Fruit fly (Drosophila melanogaster) whole organism, embryonic: ENCODE data around the gene CG17572.

Experiments
- CG10462 ChIP-seq: fragments of 200-800 bp; sonication (Bioruptor generic); optimal IDR thresholded peaks from 2 replicates; lab custom pipeline; 2016; ENCODE audit warnings: missing biosample characterization, missing genetic modification characterization
- CG11504 ChIP-seq: fragments of 200-800 bp; sonication (Bioruptor generic); optimal IDR thresholded peaks from 3 replicates; lab custom pipeline; 2019; ENCODE audit warnings: missing biosample characterization, mild to moderate bottlenecking, missing genetic modification characterization, moderate library complexity
- CG14860 ChIP-seq: fragments of 200-800 bp; sonication (Bioruptor generic); IDR thresholded peaks from 3 replicates; pipeline ENCODE4 v1.3.6; 2022; ENCODE audit warnings: missing biosample characterization, missing genetic modification characterization; ENCODE audit not compliant: partially characterized antibody
- CG16779 ChIP-seq: fragments of 200-800 bp; sonication (Bioruptor generic); IDR thresholded peaks from 2 replicates; pipeline ENCODE4 v1.3.6; 2022; ENCODE audit warnings: missing biosample characterization, missing genetic modification characterization
- CG16815 ChIP-seq: fragments of 200-800 bp; sonication (Bioruptor generic); optimal IDR thresholded peaks from 3 replicates; lab custom pipeline; 2017; ENCODE audit warnings: missing biosample characterization, mild to moderate bottlenecking, missing genetic modification characterization
- CG16863 ChIP-seq: fragments of 200-800 bp; sonication (Bioruptor generic); optimal IDR thresholded peaks from 3 replicates; lab custom pipeline; 2016; ENCODE audit warnings: missing biosample characterization, missing genetic modification characterization
- CG17802 ChIP-seq: fragments of 200-800 bp; sonication (Bioruptor generic); optimal IDR thresholded peaks from 2 replicates; lab custom pipeline; 2018; ENCODE audit warnings: missing biosample characterization, mild to moderate bottlenecking, missing genetic modification characterization, moderate library complexity
- CG18619 ChIP-seq: fragments of 200-800 bp; sonication (Bioruptor generic); optimal IDR thresholded peaks from 3 replicates; lab custom pipeline; 2017; ENCODE audit warnings: missing biosample characterization, mild to moderate bottlenecking, missing genetic modification characterization
- CG18764 ChIP-seq: fragments of 200-800 bp; sonication (Bioruptor generic); optimal IDR thresholded peaks from 3 replicates; lab custom pipeline; 2016; ENCODE audit warnings: missing biosample characterization, missing genetic modification characterization
- CG2202 ChIP-seq: fragments of 200-800 bp; sonication (Bioruptor generic); optimal IDR thresholded peaks from 2 replicates; lab custom pipeline; 2018; ENCODE audit warnings: missing biosample characterization, mild to moderate bottlenecking, missing genetic modification characterization
- CG31441 ChIP-seq: fragments of 200-800 bp; sonication (Bioruptor generic); IDR thresholded peaks from 2 replicates; pipeline ENCODE4 v1.3.6; 2022; ENCODE audit warnings: missing biosample characterization, missing genetic modification characterization
- CG32772 ChIP-seq: fragments of 200-800 bp; sonication (Bioruptor generic); IDR thresholded peaks from 2 replicates; pipeline ENCODE4 v1.3.6; 2022; ENCODE audit warnings: missing biosample characterization, missing genetic modification characterization
- CG6813 ChIP-seq: fragments of 200-800 bp; sonication (Bioruptor generic); optimal IDR thresholded peaks from 2 replicates; lab custom pipeline; 2017; ENCODE audit warnings: missing biosample characterization, missing genetic modification characterization, mild to moderate bottlenecking, moderate library complexity, missing genetic modification reagents
- CG6854 ChIP-seq: fragments of 200-800 bp; sonication (Bioruptor generic); optimal IDR thresholded peaks from 3 replicates; lab custom pipeline; 2017; ENCODE audit warnings: missing biosample characterization, mild to moderate bottlenecking, missing genetic modification characterization
- CG9727 ChIP-seq: fragments of 200-800 bp; sonication (Bioruptor generic); optimal IDR thresholded peaks from 3 replicates; lab custom pipeline; 2017; ENCODE audit warnings: missing biosample characterization, mild to moderate bottlenecking, missing genetic modification characterization
- CG9817 ChIP-seq: fragments of 200-800 bp; sonication (Bioruptor generic); optimal IDR thresholded peaks from 2 replicates; lab custom pipeline; 2018; ENCODE audit warnings: missing biosample characterization, mild to moderate bottlenecking, missing genetic modification characterization, moderate library complexity
- CHES-1-like ChIP-seq: fragments of 200-800 bp; sonication (Bioruptor generic); optimal IDR thresholded peaks from 2 replicates; lab custom pipeline; 2016; ENCODE audit warnings: missing biosample characterization, missing genetic modification characterization
- CTCF ChIP-seq: fragments of 200-800 bp; sonication (Bioruptor generic); optimal IDR thresholded peaks from 2 replicates; lab custom pipeline; 2017; ENCODE audit warnings: missing biosample characterization, mild to moderate bottlenecking, missing genetic modification characterization, moderate library complexity
- Dip2 ChIP-seq: fragments of 200-800 bp; sonication (Bioruptor generic); IDR thresholded peaks from 2 replicates; pipeline ENCODE4 v1.3.6; 2022; ENCODE audit warnings: missing biosample characterization, missing genetic modification characterization
- Drgx ChIP-seq: fragments of 200-800 bp; sonication (Bioruptor generic); IDR thresholded peaks from 2 replicates; pipeline ENCODE4 v1.3.6; 2022; ENCODE audit warnings: missing biosample characterization, missing genetic modification characterization
- Eip74EF ChIP-seq, 2 experiments: fragments of 200-800 bp in 1 of 2; fragments of >200 bp in 1 of 2; sonication (Bioruptor generic) in 1 of 2; optimal IDR thresholded peaks; 2 replicates each; lab custom pipeline; 2017 to 2019; ENCODE audit warnings: missing biosample characterization in 2 of 2, missing genetic modification characterization in 2 of 2, mild to moderate bottlenecking in 1 of 2, moderate library complexity in 1 of 2
- GATAe ChIP-seq: fragments of 200-800 bp; sonication (Bioruptor generic); conservative IDR thresholded peaks from 2 replicates; pipeline ENCODE4 v1.3.6; 2022; ENCODE audit warnings: missing biosample characterization, missing genetic modification characterization
- HLH3B ChIP-seq: fragments of 200-800 bp; sonication (Bioruptor generic); IDR thresholded peaks from 2 replicates; pipeline ENCODE4 v1.3.6; 2022; ENCODE audit warnings: missing biosample characterization, missing genetic modification characterization
- HmgD ChIP-seq: fragments of 200-800 bp; sonication (Bioruptor generic); optimal IDR thresholded peaks from 3 replicates; lab custom pipeline; 2016; ENCODE audit warnings: missing biosample characterization, missing genetic modification characterization
- Hmr ChIP-seq: fragments of 200-800 bp; sonication (Bioruptor generic); optimal IDR thresholded peaks from 3 replicates; lab custom pipeline; 2017; ENCODE audit warnings: mild to moderate bottlenecking, missing biosample characterization, missing genetic modification reagents, missing genetic modification characterization
- Hr78 ChIP-seq, 2 experiments: fragments of 200-800 bp in 1 of 2; fragments of >200 bp in 1 of 2; sonication (Bioruptor generic) in 1 of 2; optimal IDR thresholded peaks; 2 replicates each; lab custom pipeline; 2017 to 2019; ENCODE audit warnings: missing biosample characterization in 2 of 2, missing genetic modification characterization in 2 of 2, mild to moderate bottlenecking in 1 of 2, moderate library complexity in 1 of 2
- MESR4 ChIP-seq: fragments of 200-800 bp; sonication (Bioruptor generic); optimal IDR thresholded peaks from 2 replicates; lab custom pipeline; 2018; ENCODE audit warnings: missing biosample characterization, mild to moderate bottlenecking, missing genetic modification characterization, moderate library complexity
- Max ChIP-seq: fragments of 200-800 bp; sonication (Bioruptor generic); optimal IDR thresholded peaks from 2 replicates; lab custom pipeline; 2016; ENCODE audit warnings: missing biosample characterization, mild to moderate bottlenecking, missing genetic modification characterization
- Mes4 ChIP-seq: fragments of 200-800 bp; sonication (Bioruptor generic); optimal IDR thresholded peaks from 2 replicates; lab custom pipeline; 2016; ENCODE audit warnings: missing biosample characterization, missing genetic modification characterization
- Oaz ChIP-seq: fragments of 200-800 bp; sonication (Bioruptor generic); IDR thresholded peaks from 2 replicates; pipeline ENCODE4 v1.3.6; 2022; ENCODE audit warnings: missing biosample characterization, missing genetic modification characterization
- Opbp ChIP-seq: fragments of 200-800 bp; sonication (Bioruptor generic); IDR thresholded peaks from 3 replicates; pipeline ENCODE4 v1.3.6; 2022; ENCODE audit warnings: missing biosample characterization, missing genetic modification characterization; ENCODE audit not compliant: partially characterized antibody
- Rx ChIP-seq: fragments of 200-800 bp; sonication (Bioruptor generic); IDR thresholded peaks from 2 replicates; pipeline ENCODE4 v1.3.6; 2022; ENCODE audit warnings: missing biosample characterization, missing genetic modification characterization
- Sry-δ ChIP-seq: fragments of 200-800 bp; sonication (Bioruptor generic); optimal IDR thresholded peaks from 2 replicates; lab custom pipeline; 2016; ENCODE audit warnings: missing biosample characterization, missing genetic modification characterization
- Stat92E ChIP-seq, 3 experiments: fragments of >200 bp in 2 of 3; fragments of 200-800 bp in 1 of 3; sonication (Bioruptor generic) in 1 of 3; optimal IDR thresholded peaks; 2 replicates each; lab custom pipeline; 2017 to 2019; ENCODE audit warnings: missing biosample characterization in 3 of 3, missing genetic modification characterization in 3 of 3, mild to moderate bottlenecking in 1 of 3, moderate library complexity in 1 of 3
- Tbp ChIP-seq: fragments of >200 bp; optimal IDR thresholded peaks from 2 replicates; lab custom pipeline; 2018; ENCODE audit warnings: missing biosample characterization, missing genetic modification characterization
- Usf ChIP-seq: fragments of 200-800 bp; sonication (Bioruptor generic); optimal IDR thresholded peaks from 2 replicates; lab custom pipeline; 2017; ENCODE audit warnings: missing genotype, missing biosample characterization, missing genetic modification characterization
- bab2 ChIP-seq: fragments of 200-800 bp; sonication (Bioruptor generic); optimal IDR thresholded peaks from 2 replicates; lab custom pipeline; 2016; ENCODE audit warnings: missing biosample characterization, missing genetic modification characterization
- bsh ChIP-seq, 2 experiments: fragments of 200-800 bp; sonication (Bioruptor generic); optimal IDR thresholded peaks; 2 replicates each; lab custom pipeline; 2017 to 2018; ENCODE audit warnings: mild to moderate bottlenecking in 2 of 2, missing biosample characterization in 2 of 2, missing genetic modification characterization in 2 of 2, moderate library complexity in 1 of 2
- chinmo ChIP-seq: fragments of 200-800 bp; sonication (Bioruptor generic); IDR thresholded peaks from 4 replicates; pipeline ENCODE4 v1.3.6; 2022; ENCODE audit warnings: missing biosample characterization, missing genetic modification characterization; ENCODE audit not compliant: partially characterized antibody
- exex ChIP-seq: fragments of 200-800 bp; sonication (Bioruptor generic); optimal IDR thresholded peaks from 4 replicates; lab custom pipeline; 2018; ENCODE audit warnings: missing biosample characterization, mild to moderate bottlenecking, missing genetic modification characterization, moderate library complexity
- fd3F ChIP-seq: fragments of 200-800 bp; sonication (Bioruptor generic); optimal IDR thresholded peaks from 2 replicates; lab custom pipeline; 2018; ENCODE audit warnings: missing biosample characterization, mild to moderate bottlenecking, missing genetic modification characterization, moderate library complexity
- fd64A ChIP-seq: fragments of 200-800 bp; sonication (Bioruptor generic); optimal IDR thresholded peaks from 3 replicates; lab custom pipeline; 2018; ENCODE audit warnings: missing biosample characterization, mild to moderate bottlenecking, missing genetic modification characterization
- ftz-f1 ChIP-seq: fragments of 200-800 bp; sonication (Bioruptor generic); optimal IDR thresholded peaks from 2 replicates; lab custom pipeline; 2016; ENCODE audit warnings: missing biosample characterization, missing genetic modification characterization
- gfzf ChIP-seq: fragments of 200-800 bp; sonication (Bioruptor generic); optimal IDR thresholded peaks from 2 replicates; lab custom pipeline; 2016; ENCODE audit warnings: missing biosample characterization, mild to moderate bottlenecking, missing genetic modification characterization, moderate library complexity
- jumu ChIP-seq: fragments of 200-800 bp; sonication (Bioruptor generic); optimal IDR thresholded peaks from 3 replicates; lab custom pipeline; 2016; ENCODE audit warnings: missing biosample characterization, missing genetic modification characterization
- nerfin-1 ChIP-seq: fragments of 200-800 bp; sonication (Bioruptor generic); optimal IDR thresholded peaks from 3 replicates; lab custom pipeline; 2019; ENCODE audit warnings: missing biosample characterization, mild to moderate bottlenecking, missing genetic modification characterization, moderate library complexity
- oc ChIP-seq: fragments of 200-800 bp; sonication (Bioruptor generic); optimal IDR thresholded peaks from 2 replicates; lab custom pipeline; 2018; ENCODE audit warnings: missing biosample characterization, mild to moderate bottlenecking, missing genetic modification characterization, moderate library complexity
- so ChIP-seq: fragments of 200-800 bp; sonication (Bioruptor generic); IDR thresholded peaks from 3 replicates; pipeline ENCODE4 v1.3.6; 2022; ENCODE audit warnings: missing biosample characterization, missing genetic modification characterization
- sug ChIP-seq: fragments of 200-800 bp; optimal IDR thresholded peaks from 2 replicates; lab custom pipeline; 2019; ENCODE audit warnings: missing biosample characterization, mild to moderate bottlenecking, missing genetic modification characterization, moderate library complexity
- tap ChIP-seq: fragments of 200-800 bp; optimal IDR thresholded peaks from 3 replicates; lab custom pipeline; 2019; ENCODE audit warnings: missing biosample characterization, mild to moderate bottlenecking, missing genetic modification characterization, moderate library complexity
- twi ChIP-seq: fragments of 200-800 bp; optimal IDR thresholded peaks from 2 replicates; lab custom pipeline; 2019; ENCODE audit warnings: missing biosample characterization, mild to moderate bottlenecking, missing genetic modification characterization, moderate library complexity

CG17572 gene

dm6 chr2L:19120984-19121383 is 47.0 kb upstream of the CG17572 start (continued):
- TF ChIP-seq Eip74EF (GFP tag; optimal IDR thresholded peaks at IDR 0.05; lab: Kevin White, UChicago) (no peak), ftz-f1 (GFP tag; lab: Kevin White, UChicago) (no peak), so (GFP tag; lab: Robert Waterston, UW) (0 out of 3 replicates have a peak, but pooled peaks have one; percentile 34), HLH3B (no peak), bsh (GFP tag; optimal IDR thresholded peaks at IDR 0.05; lab: Kevin White, UChicago) (peak; percentile 3 to 25), CG18619 (GFP tag; lab: Kevin White, UChicago) (peak; percentile 29), CG31441 (GFP tag; lab: Robert Waterston, UW) (peak; percentile 59), CG10462 (no peak), exex (tag; lab: Kevin White, UChicago) (no peak), CG16815 (GFP tag; lab: Kevin White, UChicago) (no peak), bab2 (GFP tag; lab: Kevin White, UChicago) (no peak), CTCF (GFP tag; lab: Kevin White, UChicago) (no peak), CG32772 (no peak), CG9727 (GFP tag; lab: Kevin White, UChicago) (peak; percentile 44), CHES-1-like (GFP tag; lab: Kevin White, UChicago) (no peak), fd64A (GFP tag; lab: Kevin White, UChicago) (no peak), Max (GFP tag; lab: Kevin White, UChicago) (peak; percentile 9), Rx (GFP tag; lab: Robert Waterston, UW) (no peak), chinmo (GFP tag; lab: Robert Waterston, UW) (no peak), Oaz (GFP tag; lab: Robert Waterston, UW) (no peak), CG2202 (tag; lab: Kevin White, UChicago) (no peak), gfzf (GFP tag; lab: Kevin White, UChicago) (no peak), CG9817 (no peak), CG14860 (GFP tag; lab: Robert Waterston, UW) (no peak), GATAe (GFP tag; lab: Robert Waterston, UW) (no peak), Mes4 (GFP tag; lab: Kevin White, UChicago) (no peak), Hr78 (GFP tag; optimal IDR thresholded peaks at IDR 0.05; lab: Kevin White, UChicago) (no peak), CG6813 (GFP tag; lab: Kevin White, UChicago) (peak; percentile 13), Usf (GFP tag; lab: Kevin White, UChicago) (peak; percentile 2), HmgD (no peak), oc (no peak), fd3F (no peak), tap (tag; lab: Kevin White, UChicago) (no peak), Stat92E (GFP tag; optimal IDR thresholded peaks at IDR 0.05; lab: Kevin White, UChicago) (no peak), CG16863 (no peak), nerfin-1 (tag; lab: Kevin White, UChicago) (no peak), twi (tag; lab: Kevin White, UChicago) (no peak), jumu (GFP tag; lab: Kevin White, UChicago) (no peak), Tbp (GFP tag; lab: Kevin White, UChicago) (no peak), CG6854 (GFP tag; lab: Kevin White, UChicago) (peak; percentile 29), Dip2 (GFP tag; lab: Robert Waterston, UW) (no peak), CG17802 (no peak), CG18764 (peak; percentile 2), Drgx (peak; percentile 24), Hmr (GFP tag; lab: Kevin White, UChicago) (peak; percentile 12), CG16779 (GFP tag; lab: Robert Waterston, UW) (no peak), CG11504 (tag; lab: Kevin White, UChicago) (peak; percentile 63), Opbp (GFP tag; lab: Robert Waterston, UW) (no peak), Sry-δ (GFP tag; lab: Kevin White, UChicago) (no peak), MESR4 (no peak), sug (tag; lab: Kevin White, UChicago) (no peak)
